Worm (Caenorhabditis elegans) whole organism, L1 larva: ENCODE measurements around the gene arrd-19.

ENCODE experiments used
- C16A3.4 ChIP-seq: fragments of 150-350 bp; optimal IDR thresholded peaks from 2 replicates; lab custom pipeline; 2014; ENCODE audit warnings: missing biosample characterization, missing genetic modification characterization
- Y116A8C.19 ChIP-seq: sonication (generic microtip); optimal IDR thresholded peaks from 2 replicates; lab custom pipeline; 2016; ENCODE audit warnings: missing compliant biosample characterization, missing genetic modification characterization, borderline replicate concordance
- aha-1 ChIP-seq: fragments of 150-350 bp; optimal IDR thresholded peaks from 2 replicates; lab custom pipeline; 2014; ENCODE audit warnings: missing biosample characterization, missing genetic modification characterization
- alr-1 ChIP-seq: fragments of 200-800 bp; sonication (Bioruptor generic); optimal IDR thresholded peaks from 2 replicates; lab custom pipeline; 2018; ENCODE audit warnings: borderline replicate concordance, mild to moderate bottlenecking, missing genetic modification characterization, missing compliant biosample characterization
- aly-2 ChIP-seq: fragments of 150-350 bp; optimal IDR thresholded peaks from 2 replicates; lab custom pipeline; 2014; ENCODE audit warnings: missing biosample characterization, missing genetic modification characterization
- ceh-63 ChIP-seq: fragments of 200-800 bp; sonication (Bioruptor generic); optimal IDR thresholded peaks from 2 replicates; lab custom pipeline; 2018; ENCODE audit warnings: mild to moderate bottlenecking, missing genetic modification characterization, missing compliant biosample characterization
- ces-1 ChIP-seq: fragments of 150-350 bp; optimal IDR thresholded peaks from 2 replicates; lab custom pipeline; 2014; ENCODE audit warnings: missing biosample characterization, missing genetic modification reagents, missing genetic modification characterization
- dpl-1 ChIP-seq, 3 experiments: fragments of 150-350 bp in 2 of 3; sonication (generic microtip) in 1 of 3; optimal IDR thresholded peaks; 2 replicates each; lab custom pipeline; 2014 to 2017; ENCODE audit warnings: missing biosample characterization in 3 of 3, missing genetic modification characterization in 3 of 3, missing genetic modification reagents in 3 of 3
- elt-2 ChIP-seq: sonication (generic microtip); optimal IDR thresholded peaks from 2 replicates; lab custom pipeline; 2016; ENCODE audit warnings: missing genetic modification characterization, mild to moderate bottlenecking, inconsistent platforms, missing compliant biosample characterization, missing genetic modification reagents
- ets-5 ChIP-seq: fragments of 200-800 bp; sonication (Bioruptor generic); IDR thresholded peaks from 2 replicates; pipeline ENCODE4 v1.3.6; 2022; ENCODE audit warnings: missing genetic modification characterization, missing compliant biosample characterization
- fkh-4 ChIP-seq: sonication (generic microtip); optimal IDR thresholded peaks from 2 replicates; lab custom pipeline; 2016; ENCODE audit warnings: missing compliant biosample characterization, missing genetic modification characterization, borderline replicate concordance
- fkh-8 ChIP-seq: sonication (generic microtip); optimal IDR thresholded peaks from 2 replicates; lab custom pipeline; 2016; ENCODE audit warnings: mild to moderate bottlenecking, missing genetic modification characterization, missing compliant biosample characterization
- grh-1 ChIP-seq: fragments of 200-800 bp; sonication (Bioruptor generic); IDR thresholded peaks from 2 replicates; pipeline ENCODE4 v1.3.6; 2022; ENCODE audit warnings: missing genetic modification reagents, missing genetic modification characterization, missing compliant biosample characterization
- hpl-2 ChIP-seq: fragments of 150-350 bp; optimal IDR thresholded peaks from 2 replicates; lab custom pipeline; 2014; ENCODE audit warnings: missing biosample characterization, missing genetic modification reagents, missing genetic modification characterization
- irx-1 ChIP-seq: sonication (generic microtip); optimal IDR thresholded peaks from 2 replicates; lab custom pipeline; 2016; ENCODE audit warnings: missing genetic modification characterization, missing compliant biosample characterization
- jun-1 ChIP-seq: fragments of 150-350 bp; optimal IDR thresholded peaks from 2 replicates; lab custom pipeline; 2014; ENCODE audit warnings: missing biosample characterization, missing genetic modification reagents, missing genetic modification characterization
- lin-13 ChIP-seq: fragments of 150-350 bp; optimal IDR thresholded peaks from 2 replicates; lab custom pipeline; 2014; ENCODE audit warnings: missing biosample characterization, missing genetic modification reagents, missing genetic modification characterization
- lin-14 ChIP-seq: fragments of 200-800 bp; sonication (Bioruptor generic); optimal IDR thresholded peaks from 2 replicates; lab custom pipeline; 2018; ENCODE audit warnings: mild to moderate bottlenecking, missing genetic modification characterization, moderate library complexity, missing compliant biosample characterization
- lin-35 ChIP-seq, 2 experiments: fragments of 150-350 bp; optimal IDR thresholded peaks; 2 replicates each; lab custom pipeline; 2014; ENCODE audit warnings: missing biosample characterization in 2 of 2, missing genetic modification characterization in 2 of 2, missing genetic modification reagents in 2 of 2
- lir-3 ChIP-seq: sonication (generic microtip); optimal IDR thresholded peaks from 2 replicates; lab custom pipeline; 2016; ENCODE audit warnings: mild to moderate bottlenecking, missing genetic modification characterization, moderate library complexity, missing compliant biosample characterization; ENCODE audit not compliant: poor library complexity
- mdl-1 ChIP-seq, 2 experiments: fragments of 150-350 bp; optimal IDR thresholded peaks; 2 replicates each; lab custom pipeline; 2014 to 2017; ENCODE audit warnings: missing biosample characterization in 2 of 2, missing genetic modification characterization in 2 of 2, inconsistent platforms in 1 of 2
- mep-1 ChIP-seq: fragments of 150-350 bp; optimal IDR thresholded peaks from 2 replicates; lab custom pipeline; 2014; ENCODE audit warnings: missing biosample characterization, missing genetic modification characterization
- nhr-19 ChIP-seq: fragments of 200-800 bp; sonication (Bioruptor generic); conservative IDR thresholded peaks from 2 replicates; pipeline ENCODE4 v1.3.6; 2022; ENCODE audit warnings: missing genetic modification characterization, missing compliant biosample characterization
- nhr-28 ChIP-seq: fragments of 150-350 bp; optimal IDR thresholded peaks from 2 replicates; lab custom pipeline; 2014; ENCODE audit warnings: missing biosample characterization, missing genetic modification characterization
- nhr-47 ChIP-seq: sonication (generic microtip); optimal IDR thresholded peaks from 2 replicates; lab custom pipeline; 2016; ENCODE audit warnings: mild to moderate bottlenecking, missing genetic modification characterization, moderate library complexity, missing compliant biosample characterization
- nhr-71 ChIP-seq: sonication (generic microtip); optimal IDR thresholded peaks from 2 replicates; lab custom pipeline; 2016; ENCODE audit warnings: mild to moderate bottlenecking, missing genetic modification characterization, moderate library complexity, missing compliant biosample characterization
- nhr-76 ChIP-seq: sonication (generic microtip); optimal IDR thresholded peaks from 2 replicates; lab custom pipeline; 2017; ENCODE audit warnings: missing biosample characterization, missing genetic modification characterization
- nhr-77 ChIP-seq: fragments of 150-350 bp; optimal IDR thresholded peaks from 2 replicates; lab custom pipeline; 2014; ENCODE audit warnings: missing biosample characterization, missing genetic modification characterization
- nhr-84 ChIP-seq: sonication (generic microtip); optimal IDR thresholded peaks from 2 replicates; lab custom pipeline; 2017; ENCODE audit warnings: missing biosample characterization, missing genetic modification characterization
- pag-3 ChIP-seq: sonication (generic microtip); optimal IDR thresholded peaks from 2 replicates; lab custom pipeline; 2017; ENCODE audit warnings: missing genetic modification characterization, mild to moderate bottlenecking, missing compliant biosample characterization, antibody characterized with exemption, borderline replicate concordance; ENCODE audit not compliant: insufficient read depth
- pax-3 ChIP-seq: fragments of 200-800 bp; sonication (Bioruptor generic); optimal IDR thresholded peaks from 2 replicates; lab custom pipeline; 2018; ENCODE audit warnings: mild to moderate bottlenecking, missing genetic modification characterization, moderate library complexity, missing compliant biosample characterization
- pqm-1 ChIP-seq: sonication (generic microtip); optimal IDR thresholded peaks from 3 replicates; lab custom pipeline; 2017; ENCODE audit warnings: missing biosample characterization, missing genetic modification characterization
- rnt-1 ChIP-seq: sonication (generic microtip); optimal IDR thresholded peaks from 2 replicates; lab custom pipeline; 2016; ENCODE audit warnings: mild to moderate bottlenecking, missing genetic modification characterization, moderate library complexity, missing compliant biosample characterization
- skn-1 ChIP-seq: fragments of 150-350 bp; optimal IDR thresholded peaks from 2 replicates; lab custom pipeline; 2014; ENCODE audit warnings: missing biosample characterization, missing genetic modification characterization
- unc-86 ChIP-seq: sonication (generic microtip); optimal IDR thresholded peaks from 2 replicates; lab custom pipeline; 2016; ENCODE audit warnings: missing genetic modification characterization, missing compliant biosample characterization
- unc-98 ChIP-seq: fragments of 200-800 bp; sonication (Bioruptor generic); IDR thresholded peaks from 2 replicates; pipeline ENCODE4 v1.3.6; 2022; ENCODE audit warnings: missing genetic modification characterization, missing compliant biosample characterization
- xbp-1 ChIP-seq: sonication (generic microtip); optimal IDR thresholded peaks from 2 replicates; lab custom pipeline; 2016; ENCODE audit warnings: missing genetic modification characterization, missing compliant biosample characterization
- zag-1 ChIP-seq: fragments of 150-350 bp; optimal IDR thresholded peaks from 2 replicates; lab custom pipeline; 2014; ENCODE audit warnings: missing biosample characterization, missing genetic modification characterization
- zip-4 ChIP-seq: fragments of 200-800 bp; sonication (Bioruptor generic); optimal IDR thresholded peaks from 2 replicates; lab custom pipeline; 2018; ENCODE audit warnings: mild to moderate bottlenecking, missing genetic modification characterization, moderate library complexity, missing compliant biosample characterization

The arrd-19 gene

DNA sequence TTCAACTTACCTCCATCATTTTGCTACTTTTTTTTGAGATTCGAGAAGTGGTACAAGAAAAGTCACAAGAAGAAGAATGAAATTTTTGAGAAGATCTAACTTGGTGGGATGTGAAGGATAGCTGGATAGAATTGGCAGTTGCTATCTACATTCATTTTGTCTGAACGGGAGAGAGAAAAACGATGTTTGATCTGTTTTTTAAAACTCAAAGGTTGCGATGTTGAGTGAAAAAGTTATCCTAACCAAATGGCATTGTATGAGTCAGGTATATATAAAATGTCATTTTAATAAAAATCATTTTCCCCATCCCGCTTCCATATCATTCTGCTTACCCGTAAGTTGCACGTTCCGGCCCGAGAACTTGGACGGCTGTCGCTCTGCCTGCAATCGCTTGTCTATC lies 26.0 kb downstream of the arrd-19 start, which contains the start of gene F35F10.6:
Gene F35F10.6 (minus strand): TSS at position 101 of the 400 bp plus-strand sequence.
- TF ChIP-seq nhr-19 (GFP tag; lab: Robert Waterston, UW) (no peak), jun-1 (tag; lab: Kevin White, UChicago) (no peak), aha-1 (tag; lab: Kevin White, UChicago) (no peak), xbp-1 (no peak)

DNA sequence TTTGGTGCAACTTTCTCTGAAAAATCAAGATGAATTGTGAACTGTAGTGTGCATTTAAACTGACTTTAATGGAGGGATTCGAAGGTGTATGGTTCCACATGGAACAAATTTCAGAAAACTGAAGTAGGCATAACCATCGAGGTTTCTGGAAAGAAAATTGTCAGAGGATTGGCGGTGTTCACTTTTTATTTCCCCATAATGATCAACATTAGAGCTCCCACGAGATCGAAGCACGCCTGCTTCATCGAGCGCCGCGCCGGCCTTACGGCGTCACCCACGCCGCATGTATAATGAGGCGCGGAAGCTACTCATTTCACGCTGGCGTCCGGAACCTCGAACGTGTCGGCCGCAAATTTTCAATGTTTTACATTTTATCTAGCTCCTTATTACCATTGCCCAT lies 27.2 kb downstream of the arrd-19 start:
- TF ChIP-seq nhr-19 (GFP tag; lab: Robert Waterston, UW) (no peak), lin-14 (GFP tag; lab: Kevin White, UChicago) (no peak), nhr-71 (tag; lab: Kevin White, UChicago) (no peak), hpl-2 (GFP tag; lab: Kevin White, UChicago) (no peak), fkh-4 (no peak), lir-3 (tag; lab: Kevin White, UChicago) (no peak), nhr-77 (tag; lab: Kevin White, UChicago) (no peak), zip-4 (GFP tag; lab: Kevin White, UChicago) (no peak), rnt-1 (tag; lab: Kevin White, UChicago) (no peak), aly-2 (tag; lab: Kevin White, UChicago) (no peak), pqm-1 (tag; lab: Kevin White, UChicago) (no peak), ets-5 (GFP tag; lab: Robert Waterston, UW) (no peak), mdl-1 (tag; optimal IDR thresholded peaks at IDR 0.05; lab: Kevin White, UChicago) (no peak)

DNA sequence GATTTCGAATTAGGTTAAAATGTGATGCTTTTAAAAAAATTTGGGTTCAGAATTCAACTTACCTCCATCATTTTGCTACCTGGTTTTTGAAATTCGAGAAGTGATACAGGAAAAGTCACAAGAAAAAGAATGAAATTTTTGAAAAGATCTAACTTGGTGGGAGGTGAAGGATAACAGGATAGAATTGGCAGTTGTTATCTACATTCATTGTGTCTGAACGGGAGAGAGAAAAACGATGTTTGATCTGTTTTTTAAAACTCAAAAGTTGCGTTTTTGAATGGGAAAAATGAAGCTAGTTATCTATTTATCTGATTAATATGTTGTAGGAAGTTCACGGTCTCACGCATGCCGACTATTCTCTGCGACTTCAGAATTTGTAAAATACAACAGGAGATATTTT lies 28.0 kb downstream of the arrd-19 start, which contains the start of gene F35F10.7:
Gene F35F10.7 (minus strand): TSS at position 101 of the 400 bp plus-strand sequence.
- TF ChIP-seq irx-1 (tag; lab: Kevin White, UChicago): no peak
- TF ChIP-seq unc-98: no peak
- no peak for TF ChIP-seq alr-1
- TF ChIP-seq nhr-84: no peak
- TF ChIP-seq nhr-47 (tag; lab: Kevin White, UChicago): no peak
- TF ChIP-seq ces-1: no peak
- TF ChIP-seq fkh-8 (tag; lab: Kevin White, UChicago): no peak
- TF ChIP-seq lin-13 (GFP tag; lab: Kevin White, UChicago): no peak
- TF ChIP-seq mdl-1 (tag; optimal IDR thresholded peaks at IDR 0.05; lab: Kevin White, UChicago): no peak
- no peak for TF ChIP-seq hpl-2 (GFP tag; lab: Kevin White, UChicago)
- no peak for TF ChIP-seq C16A3.4 (tag; lab: Kevin White, UChicago)
- no peak for TF ChIP-seq ceh-63
- no peak for TF ChIP-seq nhr-76
- TF ChIP-seq zag-1 (tag; lab: Kevin White, UChicago): no peak
- TF ChIP-seq mep-1 (tag; lab: Kevin White, UChicago): no peak
- TF ChIP-seq lin-14 (GFP tag; lab: Kevin White, UChicago): no peak
- TF ChIP-seq Y116A8C.19 (tag; lab: Kevin White, UChicago): no peak
- TF ChIP-seq pax-3: no peak

DNA sequence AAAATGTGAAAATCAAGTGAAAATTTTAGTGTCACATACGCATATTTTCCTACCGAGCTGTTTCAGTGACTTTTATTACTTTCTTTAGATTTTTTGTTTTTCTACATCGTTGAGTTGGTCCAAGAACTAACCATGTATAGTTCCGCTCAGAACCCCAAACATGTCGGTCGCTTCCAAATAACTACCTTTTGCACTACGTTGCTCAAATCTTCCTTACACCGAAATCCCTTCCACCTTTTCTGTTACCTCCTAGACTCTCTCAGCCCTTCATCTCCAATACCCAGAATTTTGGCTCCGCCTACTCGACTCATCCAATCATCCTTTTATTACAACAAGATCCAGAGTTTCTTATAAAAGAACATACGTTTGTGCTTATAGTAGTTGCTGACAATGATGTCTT lies 30.7 kb downstream of the arrd-19 start, which contains the start of gene F35F10.5:
Gene F35F10.5 (plus strand): TSS at position 301 of the 400 bp plus-strand sequence.
- TF ChIP-seq pag-3 (tag; lab: Kevin White, UChicago): no peak
- no peak for TF ChIP-seq unc-86 (tag; lab: Kevin White, UChicago)
- TF ChIP-seq grh-1 (GFP tag; lab: Robert Waterston, UW): no peak
- no peak for TF ChIP-seq nhr-19 (GFP tag; lab: Robert Waterston, UW)
- no peak for TF ChIP-seq mdl-1 (tag; optimal IDR thresholded peaks at IDR 0.05; lab: Kevin White, UChicago)
- TF ChIP-seq nhr-47 (tag; lab: Kevin White, UChicago): no peak
- TF ChIP-seq dpl-1 (GFP tag; optimal IDR thresholded peaks at IDR 0.05; lab: Kevin White, UChicago): no peak
- TF ChIP-seq lin-35 (GFP tag; optimal IDR thresholded peaks at IDR 0.05; lab: Kevin White, UChicago): no peak
- TF ChIP-seq elt-2 (tag; lab: Kevin White, UChicago): no peak
- TF ChIP-seq skn-1 (tag; lab: Kevin White, UChicago): no peak
- TF ChIP-seq nhr-28 (tag; lab: Kevin White, UChicago): no peak
- no peak for TF ChIP-seq hpl-2 (GFP tag; lab: Kevin White, UChicago)
